Fruit fly (Drosophila melanogaster) S2 (cell line): Measurements from ENCODE around the gene Nubp2.

ENCODE experiments used
- CG8478 ChIP-seq: fragments of >200 bp; optimal IDR thresholded peaks from 2 replicates; lab custom pipeline; 2018
- CTCF ChIP-seq, 2 experiments: fragments of >200 bp; optimal IDR thresholded peaks; 2 replicates each; lab custom pipeline; 2018

- TF ChIP-seq CG8478 (lab: Kevin White, UChicago): no peak
- peak; percentile 14 to 39 for TF ChIP-seq CTCF (optimal IDR thresholded peaks at IDR 0.05; lab: Kevin White, UChicago)
Observed at dm6 chr3L:20497124-20497996, 29.0 kb upstream of the Nubp2 start, which contains the start of gene CG32425.
